Fruit fly (Drosophila melanogaster): ENCODE results near the gene Tim9a.

The Tim9a gene

dm6 chrX:13406293-13406692 is 21.3 kb downstream of the Tim9a start:
- no peak for TF ChIP-seq sv (GFP tag; optimal IDR thresholded peaks at IDR 0.05)
- no peak for TF ChIP-seq fru (GFP tag; optimal IDR thresholded peaks at IDR 0.05)
- TF ChIP-seq CrebA (GFP tag; optimal IDR thresholded peaks at IDR 0.05; ENCODE audit: borderline replicate concordance), result no peak
- TF ChIP-seq dsf (GFP tag; optimal IDR thresholded peaks at IDR 0.05; ENCODE audit: borderline replicate concordance), result no peak
- TF ChIP-seq tai (GFP tag; optimal IDR thresholded peaks at IDR 0.05), result no peak
- TF ChIP-seq CG9705 (GFP tag; optimal IDR thresholded peaks at IDR 0.05), result no peak
- TF ChIP-seq Sp1 (GFP tag; optimal IDR thresholded peaks at IDR 0.05), result no peak
- TF ChIP-seq pan (optimal IDR thresholded peaks at IDR 0.05), result no peak
- TF ChIP-seq Myc (optimal IDR thresholded peaks at IDR 0.05), result no peak
- no peak for TF ChIP-seq Abd-B (GFP tag; optimal IDR thresholded peaks at IDR 0.05)

DNA sequence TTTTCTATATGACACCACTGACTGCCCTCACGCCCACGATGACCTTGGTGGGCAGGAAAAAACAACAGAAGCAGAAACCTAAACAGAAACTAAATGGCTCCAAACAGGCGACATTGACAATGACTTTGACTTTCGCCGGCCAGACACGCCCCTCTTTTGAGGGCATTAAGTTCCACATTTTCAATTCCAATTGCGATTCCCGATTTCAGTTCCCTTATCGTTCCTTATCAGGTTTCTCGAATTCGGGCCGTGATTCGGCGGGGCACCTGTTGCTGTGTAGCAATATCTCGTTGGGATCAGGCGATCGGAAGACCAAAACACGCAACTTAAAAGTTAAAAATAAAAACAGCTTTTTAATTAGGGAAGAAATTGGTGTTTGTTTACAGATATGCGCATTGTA is 22.7 kb downstream of the Tim9a start:
- no peak for TF ChIP-seq Mio (GFP tag; optimal IDR thresholded peaks at IDR 0.05)
- TF ChIP-seq ey (GFP tag; optimal IDR thresholded peaks at IDR 0.05), result no peak
- no peak for TF ChIP-seq Hnf4 (GFP tag; optimal IDR thresholded peaks at IDR 0.05)
- TF ChIP-seq GATAd (GFP tag; optimal IDR thresholded peaks at IDR 0.05), result no peak
- no peak for TF ChIP-seq sv (GFP tag; optimal IDR thresholded peaks at IDR 0.05)
- no peak for TF ChIP-seq foxo (GFP tag; optimal IDR thresholded peaks at IDR 0.05)
- TF ChIP-seq Sp1 (GFP tag; optimal IDR thresholded peaks at IDR 0.05), result no peak
- no peak for TF ChIP-seq OdsH (GFP tag; optimal IDR thresholded peaks at IDR 0.05)
- TF ChIP-seq brk (GFP tag; optimal IDR thresholded peaks at IDR 0.05), result no peak
- TF ChIP-seq Hr83 (GFP tag; optimal IDR thresholded peaks at IDR 0.05; ENCODE audit: poor library complexity, severe bottlenecking), result no peak
- no peak for TF ChIP-seq fru (GFP tag; optimal IDR thresholded peaks at IDR 0.05)
- TF ChIP-seq dmrt93B (GFP tag; optimal IDR thresholded peaks at IDR 0.05), result no peak

DNA sequence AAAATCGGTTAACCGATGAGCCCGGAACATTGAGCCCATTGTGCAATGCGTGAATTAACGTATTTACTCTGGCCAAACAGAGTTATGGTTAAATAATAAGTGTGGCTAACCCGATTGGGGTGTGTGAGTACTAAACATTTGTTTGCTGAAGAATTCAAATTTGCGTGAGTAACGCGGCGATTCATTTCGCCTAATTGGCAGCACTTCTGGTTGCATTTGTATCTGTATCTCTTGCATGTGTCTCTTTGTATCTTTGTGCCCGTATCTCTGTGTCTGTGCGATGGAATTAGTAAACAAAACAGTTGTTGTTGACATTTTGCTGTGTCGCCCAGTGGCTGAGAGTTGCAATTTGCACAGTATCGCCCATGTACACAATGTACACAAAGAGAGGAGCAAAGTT is 25.9 kb downstream of the Tim9a start:
- TF ChIP-seq dmrt93B (GFP tag; optimal IDR thresholded peaks at IDR 0.05) (no peak), Hr78 (GFP tag; optimal IDR thresholded peaks at IDR 0.05) (no peak), Vsx2 (GFP tag; optimal IDR thresholded peaks at IDR 0.05; ENCODE audit: partially characterized antibody) (no peak), HLH106 (tag; optimal IDR thresholded peaks at IDR 0.05) (no peak), jim (GFP tag; optimal IDR thresholded peaks at IDR 0.05) (no peak), lola (GFP tag; optimal IDR thresholded peaks at IDR 0.05) (no peak), h (GFP tag; optimal IDR thresholded peaks at IDR 0.05) (peak; percentile 5), tai (GFP tag; optimal IDR thresholded peaks at IDR 0.05) (no peak), pan (optimal IDR thresholded peaks at IDR 0.05) (no peak)

- peak; percentile 34 for TF ChIP-seq Vsx2 (GFP tag; optimal IDR thresholded peaks at IDR 0.05; ENCODE audit: partially characterized antibody)
- TF ChIP-seq pan (optimal IDR thresholded peaks at IDR 0.05), result no peak
- TF ChIP-seq dmrt93B (GFP tag; optimal IDR thresholded peaks at IDR 0.05), result no peak
- TF ChIP-seq woc (GFP tag; optimal IDR thresholded peaks at IDR 0.05), result peak; percentile 74
- TF ChIP-seq GATAd (GFP tag; optimal IDR thresholded peaks at IDR 0.05), result no peak
- peak; percentile 58 for TF ChIP-seq Dif (GFP tag; optimal IDR thresholded peaks at IDR 0.05; ENCODE audit: partially characterized antibody)
- no peak for TF ChIP-seq HLH106 (tag; optimal IDR thresholded peaks at IDR 0.05)
Observed at dm6 chrX:13411376-13411973, 26.5 kb downstream of the Tim9a start.

- TF ChIP-seq ey (GFP tag; optimal IDR thresholded peaks at IDR 0.05) (no peak), usp (GFP tag; optimal IDR thresholded peaks at IDR 0.05) (no peak), fru (GFP tag; optimal IDR thresholded peaks at IDR 0.05) (no peak), rgr (GFP tag; optimal IDR thresholded peaks at IDR 0.05) (no peak), brk (GFP tag; optimal IDR thresholded peaks at IDR 0.05) (no peak), Dfd (GFP tag; optimal IDR thresholded peaks at IDR 0.05) (no peak), Myc (optimal IDR thresholded peaks at IDR 0.05) (peak; percentile 43), sage (GFP tag; optimal IDR thresholded peaks at IDR 0.05) (no peak), Jra (GFP tag; optimal IDR thresholded peaks at IDR 0.05) (no peak), Mio (GFP tag; optimal IDR thresholded peaks at IDR 0.05) (no peak), Hr78 (GFP tag; optimal IDR thresholded peaks at IDR 0.05) (no peak), psq (GFP tag; optimal IDR thresholded peaks at IDR 0.05) (peak; percentile 11), Dif (GFP tag; optimal IDR thresholded peaks at IDR 0.05; ENCODE audit: partially characterized antibody) (peak; percentile 29), lola (GFP tag; optimal IDR thresholded peaks at IDR 0.05) (no peak), GATAd (GFP tag; optimal IDR thresholded peaks at IDR 0.05) (no peak), Hr83 (GFP tag; optimal IDR thresholded peaks at IDR 0.05; ENCODE audit: poor library complexity, severe bottlenecking) (peak; percentile 55), dmrt93B (GFP tag; optimal IDR thresholded peaks at IDR 0.05) (no peak), Sp1 (GFP tag; optimal IDR thresholded peaks at IDR 0.05) (peak; percentile 20), dl (GFP tag; optimal IDR thresholded peaks at IDR 0.05; ENCODE audit: insufficient read depth in 1 of 2, partially characterized antibody in 2 of 2) (no peak), Hnf4 (GFP tag; optimal IDR thresholded peaks at IDR 0.05) (no peak), Vsx2 (GFP tag; optimal IDR thresholded peaks at IDR 0.05; ENCODE audit: partially characterized antibody) (no peak), CG9705 (GFP tag; optimal IDR thresholded peaks at IDR 0.05) (peak; percentile 0), HLH106 (tag; optimal IDR thresholded peaks at IDR 0.05) (peak; percentile 18), CG32264 (GFP tag; optimal IDR thresholded peaks at IDR 0.05) (no peak), N (GFP tag; optimal IDR thresholded peaks at IDR 0.05) (no peak), br (GFP tag; optimal IDR thresholded peaks at IDR 0.05) (no peak), tai (GFP tag; optimal IDR thresholded peaks at IDR 0.05) (no peak), pan (optimal IDR thresholded peaks at IDR 0.05) (no peak), woc (GFP tag; optimal IDR thresholded peaks at IDR 0.05) (no peak), OdsH (GFP tag; optimal IDR thresholded peaks at IDR 0.05) (no peak), foxo (GFP tag; optimal IDR thresholded peaks at IDR 0.05) (no peak)
Observed at dm6 chrX:13412941-13413613, 28.1 kb downstream of the Tim9a start, which contains the start of the genes CG1998 and Set2. Gene CG1998, minus strand, starts transcription at chrX:13413074. Gene Set2, plus strand, starts transcription at chrX:13413242.

Data from whole organism, wandering third instar larva.